Fruit fly (Drosophila melanogaster) whole organism, adult: Measurements from ENCODE around the gene Wdr81.
A peak's percentile ranks its signal among the peaks of the same experiment; 100 is the strongest.

ENCODE experiments used
- CG11617 ChIP-seq: fragments of 200-800 bp; sonication (Bioruptor generic); optimal IDR thresholded peaks from 2 replicates; lab custom pipeline; 2017; ENCODE audit warnings: mild to moderate bottlenecking, missing biosample characterization, missing genetic modification reagents, missing genetic modification characterization
- CG12768 ChIP-seq: fragments of 200-800 bp; sonication (Bioruptor generic); optimal IDR thresholded peaks from 2 replicates; lab custom pipeline; 2017; ENCODE audit warnings: missing biosample characterization, missing genetic modification characterization, mild to moderate bottlenecking, moderate library complexity, missing genetic modification reagents
- CG14711 ChIP-seq: fragments of 200-800 bp; sonication (Bioruptor generic); optimal IDR thresholded peaks from 2 replicates; lab custom pipeline; 2018; ENCODE audit warnings: missing biosample characterization, mild to moderate bottlenecking, missing genetic modification characterization, moderate library complexity
- CG1620 ChIP-seq: fragments of 200-800 bp; sonication (Bioruptor generic); optimal IDR thresholded peaks from 2 replicates; lab custom pipeline; 2016; ENCODE audit warnings: missing biosample characterization, missing genetic modification characterization
- CG33017 ChIP-seq: fragments of 200-800 bp; sonication (Bioruptor generic); optimal IDR thresholded peaks from 2 replicates; lab custom pipeline; 2018; ENCODE audit warnings: missing biosample characterization, mild to moderate bottlenecking, missing genetic modification characterization, moderate library complexity
- CG5204 ChIP-seq: fragments of 200-800 bp; sonication (Bioruptor generic); optimal IDR thresholded peaks from 2 replicates; lab custom pipeline; 2016; ENCODE audit warnings: missing biosample characterization, missing genetic modification characterization
- CG7045 ChIP-seq: fragments of 200-800 bp; sonication (Bioruptor generic); optimal IDR thresholded peaks from 2 replicates; lab custom pipeline; 2017; ENCODE audit warnings: missing biosample characterization, mild to moderate bottlenecking, missing genetic modification characterization
- CG7101 ChIP-seq: fragments of 200-800 bp; sonication (Bioruptor generic); optimal IDR thresholded peaks from 2 replicates; lab custom pipeline; 2018; ENCODE audit warnings: missing biosample characterization, mild to moderate bottlenecking, missing genetic modification characterization, moderate library complexity
- Clk ChIP-seq: fragments of 200-800 bp; sonication (Bioruptor generic); optimal IDR thresholded peaks from 2 replicates; lab custom pipeline; 2017; ENCODE audit warnings: missing biosample characterization, missing genetic modification characterization
- Crg-1 ChIP-seq: fragments of 200-800 bp; sonication (Bioruptor generic); optimal IDR thresholded peaks from 2 replicates; lab custom pipeline; 2016; ENCODE audit warnings: missing biosample characterization, missing genetic modification characterization
- Hr96 ChIP-seq: fragments of 200-800 bp; sonication (Bioruptor generic); optimal IDR thresholded peaks from 2 replicates; lab custom pipeline; 2016; ENCODE audit warnings: missing biosample characterization, missing genetic modification characterization
- Mnt ChIP-seq: fragments of 200-800 bp; sonication (Bioruptor generic); optimal IDR thresholded peaks from 2 replicates; lab custom pipeline; 2016; ENCODE audit warnings: missing biosample characterization, mild to moderate bottlenecking, missing genetic modification characterization
- bab1 ChIP-seq: fragments of 200-800 bp; sonication (Bioruptor generic); optimal IDR thresholded peaks from 3 replicates; lab custom pipeline; 2019; ENCODE audit warnings: missing biosample characterization, mild to moderate bottlenecking, missing genetic modification characterization, moderate library complexity
- cic ChIP-seq: fragments of 200-800 bp; sonication (Bioruptor generic); optimal IDR thresholded peaks from 2 replicates; lab custom pipeline; 2017; ENCODE audit warnings: missing biosample characterization, mild to moderate bottlenecking, missing genetic modification characterization, moderate library complexity
- cnc ChIP-seq, 2 experiments: fragments of >200 bp; optimal IDR thresholded peaks; 2 replicates each; lab custom pipeline; 2017
- kay ChIP-seq: fragments of 200-800 bp; sonication (Bioruptor generic); peaks from one replicate; lab custom pipeline; 2016; ENCODE audit warnings: missing biosample characterization, missing genetic modification characterization, borderline replicate concordance
- ovo ChIP-seq: fragments of 200-800 bp; sonication (Bioruptor generic); optimal IDR thresholded peaks from 2 replicates; lab custom pipeline; 2016; ENCODE audit warnings: missing biosample characterization, missing genetic modification characterization
- pad ChIP-seq: fragments of 200-800 bp; sonication (Bioruptor generic); optimal IDR thresholded peaks from 3 replicates; lab custom pipeline; 2017; ENCODE audit warnings: missing biosample characterization, missing genetic modification characterization, mild to moderate bottlenecking, moderate library complexity, missing genetic modification reagents
- tj ChIP-seq: fragments of 200-800 bp; sonication (Bioruptor generic); optimal IDR thresholded peaks from 3 replicates; lab custom pipeline; 2017; ENCODE audit warnings: missing biosample characterization, mild to moderate bottlenecking, missing genetic modification characterization, moderate library complexity
- toe ChIP-seq: fragments of 200-800 bp; sonication (Bioruptor generic); optimal IDR thresholded peaks from 2 replicates; lab custom pipeline; 2016; ENCODE audit warnings: missing biosample characterization, missing genetic modification characterization

Wdr81 gene

dm6 chr2L:12013741-12014393, 6.9 kb downstream of the Wdr81 start:
- TF ChIP-seq toe (GFP tag; lab: Kevin White, UChicago) (no peak), CG12768 (GFP tag; lab: Kevin White, UChicago) (no peak), ovo (GFP tag; lab: Kevin White, UChicago) (no peak), Clk (no peak), Crg-1 (GFP tag; lab: Kevin White, UChicago) (no peak), CG33017 (no peak), tj (GFP tag; lab: Kevin White, UChicago) (no peak), bab1 (GFP tag; lab: Kevin White, UChicago) (no peak), cic (no peak), Hr96 (no peak), CG5204 (GFP tag; lab: Kevin White, UChicago) (no peak), kay (GFP tag; lab: Kevin White, UChicago) (no peak), pad (GFP tag; lab: Kevin White, UChicago) (no peak), Mnt (GFP tag; lab: Kevin White, UChicago) (no peak), CG7101 (tag; lab: Kevin White, UChicago) (no peak), CG1620 (GFP tag; lab: Kevin White, UChicago) (no peak), CG11617 (GFP tag; lab: Kevin White, UChicago) (no peak), CG7045 (no peak)

DNA sequence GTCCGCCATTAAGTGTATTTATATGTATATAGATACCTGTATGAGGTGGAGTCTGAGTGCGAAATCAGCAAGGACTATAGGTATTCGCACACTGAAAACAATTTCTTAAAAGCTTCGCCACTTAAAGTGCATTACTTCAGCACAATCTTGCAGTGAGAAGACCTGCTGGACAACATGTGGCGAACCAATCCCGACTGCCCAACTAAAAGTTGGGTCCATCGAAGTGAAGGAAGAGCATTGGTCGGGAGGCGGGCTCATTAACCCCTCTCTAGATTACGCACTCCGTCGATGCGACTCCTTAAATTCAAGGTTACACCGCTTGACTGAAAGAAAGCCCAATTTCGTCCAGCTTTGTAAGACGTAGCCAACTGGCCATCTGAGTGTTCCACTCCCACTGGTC, 7.5 kb downstream of the Wdr81 start:
- TF ChIP-seq CG1620 (GFP tag; lab: Kevin White, UChicago): no peak
- no peak for TF ChIP-seq Hr96
- no peak for TF ChIP-seq CG11617 (GFP tag; lab: Kevin White, UChicago)
- TF ChIP-seq Crg-1 (GFP tag; lab: Kevin White, UChicago): no peak
- no peak for TF ChIP-seq Clk
- TF ChIP-seq pad (GFP tag; lab: Kevin White, UChicago): no peak
- TF ChIP-seq tj (GFP tag; lab: Kevin White, UChicago): no peak
- no peak for TF ChIP-seq toe (GFP tag; lab: Kevin White, UChicago)
- TF ChIP-seq CG7101 (tag; lab: Kevin White, UChicago): no peak
- no peak for TF ChIP-seq Mnt (GFP tag; lab: Kevin White, UChicago)
- no peak for TF ChIP-seq bab1 (GFP tag; lab: Kevin White, UChicago)
- TF ChIP-seq CG12768 (GFP tag; lab: Kevin White, UChicago): no peak
- TF ChIP-seq kay (GFP tag; lab: Kevin White, UChicago): no peak
- no peak for TF ChIP-seq CG5204 (GFP tag; lab: Kevin White, UChicago)
- TF ChIP-seq CG33017: no peak
- TF ChIP-seq ovo (GFP tag; lab: Kevin White, UChicago): no peak
- no peak for TF ChIP-seq cic
- TF ChIP-seq cnc (optimal IDR thresholded peaks at IDR 0.05; lab: Kevin White, UChicago): no peak

dm6 chr2L:12011682-12012655, 8.8 kb downstream of the Wdr81 start:
- TF ChIP-seq CG12768 (GFP tag; lab: Kevin White, UChicago) (peak; percentile 94), toe (GFP tag; lab: Kevin White, UChicago) (peak; percentile 57), bab1 (GFP tag; lab: Kevin White, UChicago) (peak; percentile 52), CG33017 (no peak), cic (peak; percentile 72), Mnt (GFP tag; lab: Kevin White, UChicago) (peak; percentile 87), CG5204 (GFP tag; lab: Kevin White, UChicago) (peak; percentile 10), CG11617 (GFP tag; lab: Kevin White, UChicago) (peak; percentile 93), cnc (optimal IDR thresholded peaks at IDR 0.05; lab: Kevin White, UChicago) (no peak), CG7101 (tag; lab: Kevin White, UChicago) (peak; percentile 57), ovo (GFP tag; lab: Kevin White, UChicago) (peak; percentile 35), CG7045 (peak; percentile 73), tj (GFP tag; lab: Kevin White, UChicago) (peak; percentile 72), Hr96 (peak; percentile 69), Clk (no peak), kay (GFP tag; lab: Kevin White, UChicago) (peak; percentile 95), Crg-1 (GFP tag; lab: Kevin White, UChicago) (no peak), pad (GFP tag; lab: Kevin White, UChicago) (peak; percentile 48), CG14711 (tag; lab: Kevin White, UChicago) (peak; percentile 100), CG1620 (GFP tag; lab: Kevin White, UChicago) (no peak)

- TF ChIP-seq CG1620 (GFP tag; lab: Kevin White, UChicago) (peak; percentile 82), CG11617 (GFP tag; lab: Kevin White, UChicago) (peak; percentile 88), CG7101 (tag; lab: Kevin White, UChicago) (peak; percentile 93), Hr96 (peak; percentile 83), CG12768 (GFP tag; lab: Kevin White, UChicago) (peak; percentile 85), CG33017 (peak; percentile 94), CG14711 (tag; lab: Kevin White, UChicago) (peak; percentile 81), ovo (GFP tag; lab: Kevin White, UChicago) (peak; percentile 55), Clk (peak; percentile 87), pad (GFP tag; lab: Kevin White, UChicago) (peak; percentile 83), Mnt (GFP tag; lab: Kevin White, UChicago) (peak; percentile 66), kay (GFP tag; lab: Kevin White, UChicago) (peak; percentile 99), Crg-1 (GFP tag; lab: Kevin White, UChicago) (peak; percentile 71), CG5204 (GFP tag; lab: Kevin White, UChicago) (peak; percentile 93), cic (peak; percentile 33), CG7045 (peak; percentile 89), cnc (optimal IDR thresholded peaks at IDR 0.05; lab: Kevin White, UChicago) (peak; percentile 81 to 82), toe (GFP tag; lab: Kevin White, UChicago) (peak; percentile 88), bab1 (GFP tag; lab: Kevin White, UChicago) (peak; percentile 81), tj (GFP tag; lab: Kevin White, UChicago) (peak; percentile 62)
These were observed 9.7 kb downstream of the Wdr81 start for dm6 chr2L:12010877-12011666.
